Fruit fly (Drosophila melanogaster): ENCODE data around the gene CG2260.

The CG2260 gene

DNA sequence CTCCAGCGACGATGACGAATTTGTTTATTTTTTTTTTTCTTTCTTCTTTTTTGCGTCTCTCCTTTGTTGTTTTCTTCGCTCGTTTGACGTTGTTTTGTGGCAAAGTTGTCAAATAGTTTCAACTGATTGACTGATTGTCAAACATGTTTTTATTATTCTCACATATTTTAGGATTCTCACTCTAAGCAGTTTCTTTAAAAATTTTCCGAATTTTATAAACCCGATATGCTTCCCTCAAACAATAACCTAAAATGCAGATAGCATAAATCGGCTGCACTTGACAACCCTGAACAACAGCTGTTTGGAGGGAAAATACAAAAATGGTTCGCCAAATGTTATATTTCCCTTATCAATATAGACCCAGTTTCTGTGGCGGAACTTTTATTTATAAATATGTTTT is 22.6 kb upstream of the CG2260 start, which contains the start of gene CG17982 (continued):
- peak; percentile 79 for TF ChIP-seq luna (GFP tag; optimal IDR thresholded peaks at IDR 0.05)
- peak; percentile 75 for TF ChIP-seq bcd (GFP tag; optimal IDR thresholded peaks at IDR 0.05)
- TF ChIP-seq CG3065 (GFP tag; optimal IDR thresholded peaks at IDR 0.05) = peak; percentile 2
- TF ChIP-seq CG11504 (tag; optimal IDR thresholded peaks at IDR 0.05) = no peak
- TF ChIP-seq esg (GFP tag; conservative IDR thresholded peaks at IDR 0.05) = peak; percentile 74
- peak; percentile 81 for TF ChIP-seq eyg (GFP tag; optimal IDR thresholded peaks at IDR 0.05)
- TF ChIP-seq org-1 (GFP tag; optimal IDR thresholded peaks at IDR 0.05) = peak; percentile 68
- TF ChIP-seq CG9876 (GFP tag; optimal IDR thresholded peaks at IDR 0.05) = peak; percentile 62
- peak; percentile 51 for TF ChIP-seq MESR4 (GFP tag; optimal IDR thresholded peaks at IDR 0.05)
- peak; percentile 64 for TF ChIP-seq ewg (GFP tag; optimal IDR thresholded peaks at IDR 0.05)
- TF ChIP-seq CG13296 (GFP tag; optimal IDR thresholded peaks at IDR 0.05) = peak; percentile 82
- TF ChIP-seq CG6689 (GFP tag; IDR thresholded peaks at IDR 0.05) = peak; percentile 87
- peak; percentile 68 for TF ChIP-seq CG17612 (GFP tag; IDR thresholded peaks at IDR 0.05)
- TF ChIP-seq CG10979 (tag; optimal IDR thresholded peaks at IDR 0.05) = peak; percentile 76
- TF ChIP-seq Spps (tag; optimal IDR thresholded peaks at IDR 0.05) = peak; percentile 63
- TF ChIP-seq cwo (GFP tag; optimal IDR thresholded peaks at IDR 0.05) = peak; percentile 71
- peak; percentile 84 for TF ChIP-seq Atf6 (GFP tag; IDR thresholded peaks at IDR 0.05)
- peak; percentile 79 for TF ChIP-seq Dek (tag; optimal IDR thresholded peaks at IDR 0.05)
- TF ChIP-seq B-H1 (GFP tag; IDR thresholded peaks at IDR 0.05) = peak; percentile 67; the same call in 2 of the 3 replicates
- peak; percentile 75 for TF ChIP-seq CG6813 (GFP tag; optimal IDR thresholded peaks at IDR 0.05)
- peak; percentile 69 for TF ChIP-seq en (GFP tag; optimal IDR thresholded peaks at IDR 0.05)
- no peak for TF ChIP-seq tio (GFP tag; optimal IDR thresholded peaks at IDR 0.05)
- TF ChIP-seq CG17361 (GFP tag; IDR thresholded peaks at IDR 0.05) = peak; percentile 82
- TF ChIP-seq CHES-1-like (GFP tag; optimal IDR thresholded peaks at IDR 0.05) = peak; percentile 90
- peak; percentile 68; the same call in 2 of the 3 replicates for TF ChIP-seq ase (GFP tag; IDR thresholded peaks at IDR 0.05)
- peak; percentile 80 for TF ChIP-seq maf-S (GFP tag; optimal IDR thresholded peaks at IDR 0.05)
- TF ChIP-seq tll (GFP tag; optimal IDR thresholded peaks at IDR 0.05) = no peak
- no peak for TF ChIP-seq Bgb (GFP tag; IDR thresholded peaks at IDR 0.05; ENCODE audit: partially characterized antibody)
- peak; percentile 77 for TF ChIP-seq CG13123 (GFP tag; optimal IDR thresholded peaks at IDR 0.05)
- peak; percentile 77 for TF ChIP-seq Hr3 (GFP tag; optimal IDR thresholded peaks at IDR 0.05)
- TF ChIP-seq schlank (tag; optimal IDR thresholded peaks at IDR 0.05) = peak; percentile 61
- TF ChIP-seq CG7745 (tag; optimal IDR thresholded peaks at IDR 0.05) = no peak
- peak; percentile 56 for TF ChIP-seq da (GFP tag; optimal IDR thresholded peaks at IDR 0.05)
- peak; percentile 67 for TF ChIP-seq CG9437 (GFP tag; optimal IDR thresholded peaks at IDR 0.05)
- peak; percentile 44; the same call in 1 of the 3 replicates for TF ChIP-seq CG11093 (GFP tag; IDR thresholded peaks at IDR 0.05)
- no peak for TF ChIP-seq Sin3A (optimal IDR thresholded peaks at IDR 0.05)
- peak; percentile 89 for TF ChIP-seq Sox102F (GFP tag; optimal IDR thresholded peaks at IDR 0.05)
- TF ChIP-seq CG11696 (GFP tag; IDR thresholded peaks at IDR 0.05) = peak; percentile 37; the same call in 1 of the 2 replicates
- peak in 1 of 3 experiments; percentile 77 for TF ChIP-seq lola (GFP tag; optimal IDR thresholded peaks at IDR 0.05)
- peak; percentile 62 for TF ChIP-seq CG1647 (GFP tag; optimal IDR thresholded peaks at IDR 0.05)
- TF ChIP-seq CG1024 (GFP tag; IDR thresholded peaks at IDR 0.05) = 0 out of 2 replicates have a peak, but pooled peaks have one; percentile 27
- peak; percentile 59 for TF ChIP-seq CG4730 (GFP tag; IDR thresholded peaks at IDR 0.05)
- TF ChIP-seq Myb (GFP tag; optimal IDR thresholded peaks at IDR 0.05) = peak; percentile 66
- TF ChIP-seq seq (GFP tag; IDR thresholded peaks at IDR 0.05) = peak; percentile 71
- no peak for TF ChIP-seq Kr (GFP tag; optimal IDR thresholded peaks at IDR 0.05)
- TF ChIP-seq CG9609 (GFP tag; optimal IDR thresholded peaks at IDR 0.05) = peak; percentile 76
- TF ChIP-seq dm (GFP tag; optimal IDR thresholded peaks at IDR 0.05) = peak; percentile 61
- peak; percentile 87 for TF ChIP-seq sug (tag; optimal IDR thresholded peaks at IDR 0.05)
- peak; percentile 74 for TF ChIP-seq Ada2b (GFP tag; IDR thresholded peaks at IDR 0.05)
- TF ChIP-seq CG4404 (GFP tag; IDR thresholded peaks at IDR 0.05) = peak; percentile 56; the same call in 1 of the 2 replicates
- peak; percentile 47; the same call in 1 of the 2 replicates for TF ChIP-seq Ravus (GFP tag; IDR thresholded peaks at IDR 0.05)

Measured in whole organism, embryonic.